Worm (Caenorhabditis elegans): ENCODE data around the gene pot-2.

DNA sequence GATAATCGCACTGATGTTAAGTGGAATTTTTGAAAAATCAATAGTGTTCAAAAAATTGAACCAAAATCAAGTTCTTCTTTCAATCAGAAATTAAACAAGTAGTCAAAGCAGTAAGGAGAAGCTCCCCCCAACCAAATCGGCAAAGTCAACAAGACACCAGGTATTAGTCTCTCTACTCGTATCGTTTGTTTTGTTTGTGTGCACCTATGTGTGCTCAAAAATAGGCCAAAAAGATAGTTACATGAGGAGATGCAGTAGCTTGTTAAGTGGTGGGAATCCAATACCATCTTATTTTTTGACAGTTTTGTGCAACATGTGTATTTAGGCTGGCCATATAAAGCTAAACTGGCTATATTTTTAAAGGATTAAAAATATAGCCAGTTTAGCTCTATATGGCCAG, 17.7 kb upstream of the pot-2 start, which contains the start of gene K10H10.12:
- TF ChIP-seq dox-1 (GFP tag; IDR thresholded peaks at IDR 0.05) (no peak), snpc-4 (GFP tag; optimal IDR thresholded peaks at IDR 0.05) (no peak), snpc-4 (tag; optimal IDR thresholded peaks at IDR 0.05) (no peak), xnd-1 (tag; optimal IDR thresholded peaks at IDR 0.05) (no peak), F52B5.7 (tag; optimal IDR thresholded peaks at IDR 0.05) (no peak), ceh-40 (GFP tag; IDR thresholded peaks at IDR 0.05) (no peak), zfh-2 (GFP tag; conservative IDR thresholded peaks at IDR 0.05) (no peak), nfya-1 (tag; optimal IDR thresholded peaks at IDR 0.05; ENCODE audit: borderline replicate concordance, insufficient read depth) (no peak)

All from whole organism, young adult.